Worm (Caenorhabditis elegans) whole organism, L3 larva: ENCODE data around the gene str-217.

Experiments
- elt-1 ChIP-seq: fragments of 150-350 bp; optimal IDR thresholded peaks from 2 replicates; lab custom pipeline; 2014; ENCODE audit warnings: missing biosample characterization, missing genetic modification characterization
- elt-2 ChIP-seq: sonication (generic microtip); optimal IDR thresholded peaks from 2 replicates; lab custom pipeline; 2016; ENCODE audit warnings: missing genetic modification reagents, mild to moderate bottlenecking, missing genetic modification characterization, missing compliant biosample characterization
- elt-3 ChIP-seq, 3 experiments: fragments of 150-350 bp in 1 of 3; sonication (generic microtip) in 2 of 3; optimal IDR thresholded peaks; 2 replicates in 2 of 3; 4 replicates in 1 of 3; lab custom pipeline; 2014 to 2017; ENCODE audit warnings: missing biosample characterization in 3 of 3, missing genetic modification characterization in 3 of 3
- eor-1 ChIP-seq, 2 experiments: fragments of 150-350 bp; optimal IDR thresholded peaks; 2 replicates each; lab custom pipeline; 2014 to 2018; ENCODE audit warnings: missing biosample characterization in 2 of 2, missing genetic modification characterization in 2 of 2
- fkh-10 ChIP-seq: sonication (generic microtip); optimal IDR thresholded peaks from 2 replicates; lab custom pipeline; 2017; ENCODE audit warnings: missing biosample characterization, missing genetic modification reagents, missing genetic modification characterization
- fos-1 ChIP-seq: fragments of 150-350 bp; optimal IDR thresholded peaks from 2 replicates; lab custom pipeline; 2014; ENCODE audit warnings: missing biosample characterization, missing genetic modification characterization
- nfya-1 ChIP-seq: sonication (generic microtip); optimal IDR thresholded peaks from 2 replicates; lab custom pipeline; 2017; ENCODE audit warnings: missing genetic modification characterization, mild to moderate bottlenecking, missing compliant biosample characterization, antibody characterized with exemption, moderate library complexity; ENCODE audit not compliant: insufficient read depth
- nhr-11 ChIP-seq: fragments of 150-350 bp; optimal IDR thresholded peaks from 2 replicates; lab custom pipeline; 2014; ENCODE audit warnings: missing biosample characterization, missing genetic modification characterization
- nhr-77 ChIP-seq: fragments of 150-350 bp; optimal IDR thresholded peaks from 2 replicates; lab custom pipeline; 2014; ENCODE audit warnings: missing biosample characterization, missing genetic modification characterization
- unc-62 ChIP-seq: fragments of 150-350 bp; sonication (generic microtip); optimal IDR thresholded peaks from 4 replicates; lab custom pipeline; 2014; ENCODE audit warnings: missing biosample characterization, missing genetic modification reagents, missing genetic modification characterization
- ztf-11 ChIP-seq: fragments of 150-350 bp; optimal IDR thresholded peaks from 2 replicates; lab custom pipeline; 2014; ENCODE audit warnings: missing biosample characterization, missing genetic modification characterization

DNA sequence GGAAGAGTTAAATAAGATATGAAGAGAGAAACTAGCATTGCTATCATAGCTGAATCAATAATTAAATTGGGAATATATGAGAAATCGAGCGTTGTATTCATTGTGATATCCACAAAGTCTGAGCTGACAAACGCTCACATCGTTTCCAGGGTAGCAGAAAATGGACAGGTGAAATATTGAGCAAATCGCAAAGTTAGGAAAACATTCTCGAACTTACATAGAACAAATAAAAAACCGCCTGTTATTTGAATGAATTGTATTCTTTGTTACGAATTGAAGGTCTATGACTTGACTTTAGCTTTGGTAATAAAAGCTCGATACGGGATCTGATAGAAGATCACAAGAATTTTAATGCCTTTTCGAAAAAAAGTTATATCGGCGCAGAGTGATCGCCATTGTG, 35.7 kb upstream of the str-217 start, which contains the start of gene srz-94:
- TF ChIP-seq elt-1 (no peak), fos-1 (no peak), nhr-11 (tag; lab: Kevin White, UChicago) (no peak), nfya-1 (tag; lab: Kevin White, UChicago) (no peak), elt-3 (tag; optimal IDR thresholded peaks at IDR 0.05; lab: Kevin White, UChicago) (no peak), eor-1 (tag; optimal IDR thresholded peaks at IDR 0.05; lab: Kevin White, UChicago) (no peak), unc-62 (GFP tag; lab: Kevin White, UChicago) (no peak), fkh-10 (GFP tag; lab: Kevin White, UChicago) (no peak), elt-2 (tag; lab: Kevin White, UChicago) (no peak), ztf-11 (tag; lab: Kevin White, UChicago) (no peak), nhr-77 (tag; lab: Kevin White, UChicago) (no peak)
